Fruit fly (Drosophila melanogaster): ENCODE data around the gene aust.

Gene aust

DNA sequence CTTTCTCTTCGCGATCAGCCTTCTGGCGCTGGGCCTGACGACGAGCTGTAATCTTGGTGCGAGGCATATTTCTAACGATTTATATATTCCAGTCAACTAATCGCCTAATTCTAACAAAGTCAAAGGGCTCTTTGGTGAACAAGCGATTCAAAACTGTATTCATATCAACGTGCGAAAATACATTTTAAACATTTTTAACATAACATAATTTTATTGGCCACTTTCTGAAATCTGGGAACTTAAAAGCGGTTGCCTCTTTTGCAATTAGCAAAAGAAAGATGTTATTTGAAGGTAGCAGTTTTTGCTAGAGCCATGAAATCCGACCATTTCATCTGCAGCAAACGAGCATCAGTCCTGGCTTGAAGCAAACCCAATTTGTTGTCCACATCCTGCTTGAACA, at the start of gene aust:
TSS of gene aust (minus strand) at position 101 of the 400 bp plus-strand sequence.
- TF ChIP-seq CG13204 (GFP tag; optimal IDR thresholded peaks at IDR 0.05) (no peak), rn (GFP tag; IDR thresholded peaks at IDR 0.05) (no peak), Pif1B (GFP tag; optimal IDR thresholded peaks at IDR 0.05) (no peak), CG17806 (tag; optimal IDR thresholded peaks at IDR 0.05) (no peak), Snoo (tag; optimal IDR thresholded peaks at IDR 0.05) (no peak), CG15710 (tag; optimal IDR thresholded peaks at IDR 0.05) (no peak), CG4496 (GFP tag; IDR thresholded peaks at IDR 0.05) (no peak), CG34367 (tag; optimal IDR thresholded peaks at IDR 0.05) (no peak), Pif1A (GFP tag; optimal IDR thresholded peaks at IDR 0.05) (no peak), Ets98B (GFP tag; IDR thresholded peaks at IDR 0.05) (no peak), gl (tag; optimal IDR thresholded peaks at IDR 0.05) (no peak)

DNA sequence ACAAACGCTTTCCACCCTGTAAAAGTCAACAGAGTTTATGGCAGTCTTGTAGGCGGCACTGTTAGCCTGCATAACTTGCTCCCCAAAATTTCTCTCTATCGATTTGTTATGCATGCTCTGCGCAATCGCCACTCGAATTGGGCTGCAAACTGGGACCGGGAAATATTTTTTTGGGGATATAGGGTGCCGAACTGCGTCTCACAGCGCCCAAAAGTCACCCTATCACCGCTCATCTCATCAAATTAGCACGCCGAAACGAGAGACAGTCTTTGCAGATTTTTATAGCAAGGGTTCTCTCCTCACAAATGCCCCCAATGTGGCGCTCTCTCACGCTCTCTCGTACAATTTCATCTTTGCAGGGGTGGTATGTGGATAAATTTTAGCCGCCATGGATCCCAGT, 21.3 kb upstream of the aust start:
- no peak for TF ChIP-seq Ets98B (GFP tag; IDR thresholded peaks at IDR 0.05)
- TF ChIP-seq CG13204 (GFP tag; optimal IDR thresholded peaks at IDR 0.05): no peak
- TF ChIP-seq Snoo (tag; optimal IDR thresholded peaks at IDR 0.05): no peak
- no peak for TF ChIP-seq CG4496 (GFP tag; IDR thresholded peaks at IDR 0.05)
- no peak for TF ChIP-seq CG10348 (GFP tag; IDR thresholded peaks at IDR 0.05)
- TF ChIP-seq CG14655 (GFP tag; optimal IDR thresholded peaks at IDR 0.05): no peak
- no peak for TF ChIP-seq CG9948 (tag; optimal IDR thresholded peaks at IDR 0.05)
- TF ChIP-seq CG34367 (tag; optimal IDR thresholded peaks at IDR 0.05): no peak
- no peak for TF ChIP-seq fd96Ca (GFP tag; IDR thresholded peaks at IDR 0.05)
- no peak for TF ChIP-seq CG8301 (tag; optimal IDR thresholded peaks at IDR 0.05)
- no peak for TF ChIP-seq Pif1B (GFP tag; optimal IDR thresholded peaks at IDR 0.05)
- no peak for TF ChIP-seq CG32121 (GFP tag; IDR thresholded peaks at IDR 0.05)
- TF ChIP-seq CG8159 (tag; optimal IDR thresholded peaks at IDR 0.05): no peak
- no peak for TF ChIP-seq CG12605 (GFP tag; IDR thresholded peaks at IDR 0.05)
- TF ChIP-seq D1 (tag; optimal IDR thresholded peaks at IDR 0.05): no peak
- TF ChIP-seq Pif1A (GFP tag; optimal IDR thresholded peaks at IDR 0.05): no peak
- no peak for TF ChIP-seq CG17806 (tag; optimal IDR thresholded peaks at IDR 0.05)

DNA sequence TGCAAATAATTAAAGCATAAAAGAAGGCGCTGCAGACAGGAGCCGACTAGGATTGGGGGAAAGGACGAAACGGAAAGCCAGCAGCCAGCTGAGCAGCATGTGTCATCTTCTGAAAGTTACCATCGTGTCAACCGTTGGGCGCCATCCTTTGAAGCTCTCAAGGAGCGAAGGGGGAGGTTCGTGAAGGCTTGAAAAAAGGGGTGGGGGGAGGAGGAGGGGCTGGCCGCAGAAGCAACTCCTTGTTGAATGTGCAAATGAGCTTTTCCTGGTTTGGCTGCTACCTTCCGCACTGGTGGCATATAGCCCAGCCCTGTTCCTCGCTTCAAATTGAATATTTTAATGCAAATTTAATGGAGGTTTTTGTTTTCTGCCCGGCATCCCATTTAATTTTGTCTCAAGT, 15.2 kb upstream of the aust start:
- TF ChIP-seq CG15710 (tag; optimal IDR thresholded peaks at IDR 0.05) (no peak), CG12605 (GFP tag; IDR thresholded peaks at IDR 0.05) (no peak), EcR (GFP tag; optimal IDR thresholded peaks at IDR 0.05) (no peak), Pif1A (GFP tag; optimal IDR thresholded peaks at IDR 0.05) (no peak), Pif1B (GFP tag; optimal IDR thresholded peaks at IDR 0.05) (no peak), CG34367 (tag; optimal IDR thresholded peaks at IDR 0.05) (no peak), D1 (tag; optimal IDR thresholded peaks at IDR 0.05) (no peak), Ets98B (GFP tag; IDR thresholded peaks at IDR 0.05) (no peak), CG10348 (GFP tag; IDR thresholded peaks at IDR 0.05) (no peak), CG14655 (GFP tag; optimal IDR thresholded peaks at IDR 0.05) (no peak), CG4496 (GFP tag; IDR thresholded peaks at IDR 0.05) (no peak), CG17806 (tag; optimal IDR thresholded peaks at IDR 0.05) (no peak), rn (GFP tag; IDR thresholded peaks at IDR 0.05) (no peak), gl (tag; optimal IDR thresholded peaks at IDR 0.05) (no peak), Snoo (tag; optimal IDR thresholded peaks at IDR 0.05) (no peak)

DNA sequence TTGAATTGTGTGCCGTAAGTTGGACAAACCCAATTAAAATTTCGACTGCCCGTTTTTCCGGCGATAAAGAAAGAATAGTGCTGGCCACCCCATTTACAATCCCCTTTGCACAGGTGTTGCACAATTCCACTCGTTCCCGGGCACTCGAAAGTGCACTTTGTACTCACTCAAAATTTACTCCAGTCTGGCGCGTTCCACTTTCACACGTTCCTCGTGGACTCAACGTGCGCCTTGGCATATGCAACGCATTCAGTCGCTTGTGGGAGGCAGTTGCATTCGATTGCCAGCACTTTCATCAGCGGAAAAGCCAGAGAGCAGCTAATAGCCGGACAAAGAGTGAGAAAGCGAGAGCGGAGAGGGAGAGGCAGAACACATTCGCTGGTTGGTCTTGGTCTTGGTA, 5.5 kb upstream of the aust start, which contains the start of gene Ggamma30A:
TSS of gene Ggamma30A (plus strand) at position 248 of the 400 bp plus-strand sequence.
- TF ChIP-seq CG8301 (tag; optimal IDR thresholded peaks at IDR 0.05) (no peak), Pif1B (GFP tag; optimal IDR thresholded peaks at IDR 0.05) (no peak), CG8159 (tag; optimal IDR thresholded peaks at IDR 0.05) (no peak), EcR (GFP tag; optimal IDR thresholded peaks at IDR 0.05) (no peak), Pif1A (GFP tag; optimal IDR thresholded peaks at IDR 0.05) (no peak), CG10348 (GFP tag; IDR thresholded peaks at IDR 0.05) (no peak), gl (tag; optimal IDR thresholded peaks at IDR 0.05) (no peak), CG32121 (GFP tag; IDR thresholded peaks at IDR 0.05) (no peak), CG34367 (tag; optimal IDR thresholded peaks at IDR 0.05) (no peak)

DNA sequence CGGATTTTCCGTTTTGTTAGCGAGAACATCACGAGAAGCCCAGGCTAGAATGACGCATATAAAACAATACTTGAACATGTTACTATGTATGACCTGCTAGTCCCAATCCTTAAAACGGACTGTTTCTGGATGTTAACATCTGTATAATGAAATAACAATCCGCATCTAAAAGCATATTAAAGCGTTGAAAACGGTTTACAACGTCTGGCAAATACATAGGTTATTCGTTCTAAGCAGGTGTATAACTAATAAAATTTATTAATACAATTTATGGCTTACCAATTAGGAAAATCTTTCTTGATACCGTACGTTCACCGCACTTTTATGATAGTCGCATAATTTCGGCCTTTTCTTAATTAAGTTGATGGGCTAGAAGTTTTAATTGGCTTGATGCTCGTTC, 3.9 kb upstream of the aust start, which contains the start of gene lectin-30A:
TSS of gene lectin-30A (minus strand) at position 101 of the 400 bp plus-strand sequence.
- no peak for TF ChIP-seq D1 (tag; optimal IDR thresholded peaks at IDR 0.05)

DNA sequence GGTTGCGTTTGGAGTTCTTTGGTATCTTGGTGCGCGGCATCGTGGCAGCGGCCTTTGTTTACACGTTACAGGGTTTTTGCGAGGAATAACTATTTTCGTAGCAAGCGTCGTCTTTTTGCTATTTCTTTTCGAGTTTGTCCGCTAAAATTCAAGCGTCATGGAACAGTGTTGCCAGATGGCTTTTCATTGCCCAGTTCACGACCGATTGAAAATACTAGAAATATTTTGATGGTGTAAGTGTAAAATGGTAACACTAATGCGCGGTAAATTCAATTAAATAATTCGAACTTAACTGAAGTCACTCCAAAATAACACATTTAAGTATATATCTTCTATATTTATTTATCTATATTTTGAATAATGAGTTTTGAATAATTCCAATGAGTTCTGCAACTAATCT, 2.1 kb upstream of the aust start, which contains the start of gene borr:
TSS of gene borr (minus strand) at position 172 of the 400 bp plus-strand sequence.
- TF ChIP-seq CG8301 (tag; optimal IDR thresholded peaks at IDR 0.05): no peak
- no peak for TF ChIP-seq Pif1A (GFP tag; optimal IDR thresholded peaks at IDR 0.05)
- no peak for TF ChIP-seq CG4496 (GFP tag; IDR thresholded peaks at IDR 0.05)
- no peak for TF ChIP-seq D1 (tag; optimal IDR thresholded peaks at IDR 0.05)
- TF ChIP-seq Pif1B (GFP tag; optimal IDR thresholded peaks at IDR 0.05): no peak
- TF ChIP-seq CG12605 (GFP tag; IDR thresholded peaks at IDR 0.05): no peak
- TF ChIP-seq CG17806 (tag; optimal IDR thresholded peaks at IDR 0.05): no peak
- TF ChIP-seq CG34367 (tag; optimal IDR thresholded peaks at IDR 0.05): no peak
- no peak for TF ChIP-seq rn (GFP tag; IDR thresholded peaks at IDR 0.05)
- TF ChIP-seq fd96Ca (GFP tag; IDR thresholded peaks at IDR 0.05): no peak
- TF ChIP-seq CG10348 (GFP tag; IDR thresholded peaks at IDR 0.05): no peak
- TF ChIP-seq CG8159 (tag; optimal IDR thresholded peaks at IDR 0.05): no peak
- no peak for TF ChIP-seq gl (tag; optimal IDR thresholded peaks at IDR 0.05)
- TF ChIP-seq CG13204 (GFP tag; optimal IDR thresholded peaks at IDR 0.05): no peak
- TF ChIP-seq CG14655 (GFP tag; optimal IDR thresholded peaks at IDR 0.05): no peak

DNA sequence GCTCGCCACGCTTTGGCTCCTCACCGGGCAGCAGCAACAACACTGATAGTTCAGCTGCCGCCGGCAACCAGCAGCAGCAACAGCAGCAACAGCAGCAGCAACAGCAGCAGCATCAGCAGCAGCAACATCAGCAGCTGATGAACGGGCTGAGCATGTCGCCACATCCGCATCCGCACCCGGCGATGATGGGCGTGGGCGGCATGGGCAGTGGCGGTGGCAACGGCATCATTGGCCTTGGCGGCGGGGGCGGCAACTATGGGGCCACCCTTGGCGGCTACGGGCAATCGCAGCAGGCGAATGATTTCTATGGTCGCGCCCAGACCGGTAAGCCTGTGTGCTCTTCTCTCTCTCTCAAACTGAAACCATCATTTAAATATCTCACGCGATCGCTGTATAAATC, 6.6 kb downstream of the aust start:
- no peak for TF ChIP-seq CG8301 (tag; optimal IDR thresholded peaks at IDR 0.05)
- TF ChIP-seq CG15710 (tag; optimal IDR thresholded peaks at IDR 0.05): no peak
- no peak for TF ChIP-seq rn (GFP tag; IDR thresholded peaks at IDR 0.05)
- TF ChIP-seq Snoo (tag; optimal IDR thresholded peaks at IDR 0.05): no peak
- no peak for TF ChIP-seq fd96Ca (GFP tag; IDR thresholded peaks at IDR 0.05)
- no peak for TF ChIP-seq CG34367 (tag; optimal IDR thresholded peaks at IDR 0.05)
- TF ChIP-seq CG13204 (GFP tag; optimal IDR thresholded peaks at IDR 0.05): no peak
- TF ChIP-seq CG12605 (GFP tag; IDR thresholded peaks at IDR 0.05): no peak

All from whole organism, pupa.